Worm (Caenorhabditis elegans) whole organism, midembryonic: ENCODE data around the gene F10D2.10.

Source experiments
- T22C8.4 ChIP-seq: fragments of 200-800 bp; sonication (Bioruptor generic); IDR thresholded peaks from 2 replicates; pipeline ENCODE4 v1.3.6; 2022; ENCODE audit warnings: missing genetic modification characterization, missing compliant biosample characterization
- cog-1 ChIP-seq: sonication (generic microtip); optimal IDR thresholded peaks from 2 replicates; lab custom pipeline; 2016; ENCODE audit warnings: missing genetic modification characterization, missing compliant biosample characterization
- flt-1 ChIP-seq: fragments of 200-800 bp; sonication (Bioruptor generic); IDR thresholded peaks from 2 replicates; pipeline ENCODE4 v1.3.6; 2022; ENCODE audit warnings: missing genetic modification characterization, missing compliant biosample characterization
- klf-2 ChIP-seq: fragments of 200-800 bp; sonication (Bioruptor generic); conservative IDR thresholded peaks from 2 replicates; pipeline ENCODE4 v1.3.6; 2022; ENCODE audit warnings: missing genetic modification reagents, missing genetic modification characterization, missing compliant biosample characterization
- med-1 ChIP-seq: sonication (generic microtip); optimal IDR thresholded peaks from 2 replicates; lab custom pipeline; 2017; ENCODE audit warnings: missing genetic modification characterization, mild to moderate bottlenecking, missing compliant biosample characterization, antibody characterized with exemption, missing genetic modification reagents; ENCODE audit not compliant: insufficient read depth
- ref-1 ChIP-seq: fragments of 200-800 bp; sonication (Bioruptor generic); conservative IDR thresholded peaks from 2 replicates; pipeline ENCODE4 v1.3.6; 2022; ENCODE audit warnings: missing genetic modification reagents, missing genetic modification characterization, missing compliant biosample characterization
- tab-1 ChIP-seq: fragments of 200-800 bp; sonication (Bioruptor generic); IDR thresholded peaks from 2 replicates; pipeline ENCODE4 v1.3.6; 2022; ENCODE audit warnings: missing genetic modification characterization, missing compliant biosample characterization
- ztf-23 ChIP-seq: fragments of 200-800 bp; sonication (Bioruptor generic); IDR thresholded peaks from 2 replicates; pipeline ENCODE4 v1.3.6; 2022; ENCODE audit warnings: missing genetic modification reagents, missing genetic modification characterization, missing compliant biosample characterization

DNA sequence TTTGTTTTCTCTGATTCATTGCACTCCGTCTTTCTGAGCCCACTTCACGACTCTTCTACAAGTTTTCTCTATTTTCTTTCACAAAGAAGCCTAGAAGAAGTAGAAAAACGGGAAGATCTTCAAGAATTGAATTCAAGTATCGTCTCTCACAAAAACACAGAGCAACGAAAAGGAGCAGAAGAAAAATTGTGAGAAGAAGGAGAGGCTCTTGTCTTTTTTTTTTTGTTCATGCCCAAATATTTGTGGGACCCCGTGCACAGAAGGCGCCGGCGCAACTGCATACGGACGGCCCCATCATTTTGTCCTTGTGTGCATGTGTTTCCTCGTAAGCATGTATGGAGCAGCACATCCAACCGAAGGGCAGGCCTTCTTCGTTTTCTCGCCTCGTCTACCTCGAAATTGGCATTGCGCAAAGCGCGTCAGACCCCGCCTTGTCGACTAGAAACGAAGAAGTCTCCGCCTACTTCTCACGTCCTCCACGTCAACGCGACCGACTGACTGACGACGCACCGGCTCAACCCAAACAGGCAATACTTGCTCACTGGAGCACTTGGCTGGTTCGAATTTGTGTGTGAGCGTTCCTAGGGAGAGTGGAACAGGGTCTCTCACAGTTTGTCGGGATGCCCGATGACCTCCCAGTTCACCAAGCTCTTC, 49.4 kb downstream of the F10D2.10 start:
- no peak for TF ChIP-seq flt-1
- TF ChIP-seq tab-1 (GFP tag; lab: Robert Waterston, UW) = 0 out of 2 replicates have a peak, but pooled peaks have one; percentile 13
- TF ChIP-seq ref-1 (GFP tag; lab: Robert Waterston, UW) = no peak
- no peak for TF ChIP-seq med-1 (GFP tag; lab: Kevin White, UChicago)
- TF ChIP-seq T22C8.4 (GFP tag; lab: Robert Waterston, UW) = no peak
- no peak for TF ChIP-seq klf-2 (GFP tag; lab: Robert Waterston, UW)
- TF ChIP-seq ztf-23 (GFP tag; lab: Robert Waterston, UW) = no peak
- no peak for TF ChIP-seq cog-1
